Worm (Caenorhabditis elegans) whole organism, L4/young adult: ENCODE results near the gene qars-1.

Experiments
- W03F9.2 ChIP-seq: fragments of 150-350 bp; optimal IDR thresholded peaks from 2 replicates; lab custom pipeline; 2014; ENCODE audit warnings: missing biosample characterization, missing genetic modification characterization
- dao-5 ChIP-seq: sonication (generic microtip); optimal IDR thresholded peaks from 2 replicates; lab custom pipeline; 2016; ENCODE audit warnings: missing genotype, missing genetic modification characterization, moderate library complexity, missing compliant biosample characterization
- him-1 ChIP-seq: sonication (generic microtip); optimal IDR thresholded peaks from 2 replicates; lab custom pipeline; 2016; ENCODE audit warnings: missing genotype, missing genetic modification reagents, missing genetic modification characterization, missing compliant biosample characterization

ce11 chrIV:15028386-15028785 is 15.4 kb upstream of the qars-1 start:
- TF ChIP-seq him-1 (tag; lab: Kevin White, UChicago) (no peak), W03F9.2 (tag; lab: Kevin White, UChicago) (no peak), dao-5 (tag; lab: Kevin White, UChicago) (no peak)
